Worm (Caenorhabditis elegans): Measurements from ENCODE around the gene bed-1.

DNA sequence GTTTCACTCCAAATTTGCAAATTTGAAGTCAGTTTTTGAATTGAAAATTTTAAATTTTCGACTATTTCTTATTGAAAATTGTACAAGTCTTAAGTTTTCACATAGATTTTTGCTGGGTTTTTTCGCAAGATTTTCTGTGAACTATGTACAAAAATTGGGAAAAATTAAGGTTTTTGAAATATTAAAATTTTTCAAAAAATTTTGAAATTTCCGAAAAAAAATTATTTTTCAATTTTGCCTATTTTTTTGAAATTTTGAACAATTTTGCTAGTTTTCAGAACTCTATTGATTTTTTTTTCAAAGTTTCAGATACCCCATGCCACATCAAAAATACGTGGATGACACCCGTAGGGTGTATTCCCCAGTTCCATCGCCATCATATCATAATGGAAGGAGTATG, 29.1 kb upstream of the bed-1 start, which contains the start of gene tsp-13:
- TF ChIP-seq pqm-1 (tag; optimal IDR thresholded peaks at IDR 0.05) = no peak
- no peak for TF ChIP-seq unc-62 (GFP tag; optimal IDR thresholded peaks at IDR 0.05 in 1 of 2)
- TF ChIP-seq unc-62 (tag; optimal IDR thresholded peaks at IDR 0.05) = no peak
- no peak for TF ChIP-seq mep-1 (tag; optimal IDR thresholded peaks at IDR 0.05)

All from whole organism, L4 larva.